Worm (Caenorhabditis elegans) whole organism, midembryonic: ENCODE measurements around the gene irld-50.

ENCODE experiments used
- tab-1 ChIP-seq: fragments of 200-800 bp; sonication (Bioruptor generic); IDR thresholded peaks from 2 replicates; pipeline ENCODE4 v1.3.6; 2022; ENCODE audit warnings: missing genetic modification characterization, missing compliant biosample characterization
- ztf-23 ChIP-seq: fragments of 200-800 bp; sonication (Bioruptor generic); IDR thresholded peaks from 2 replicates; pipeline ENCODE4 v1.3.6; 2022; ENCODE audit warnings: missing genetic modification reagents, missing genetic modification characterization, missing compliant biosample characterization

- TF ChIP-seq ztf-23 (GFP tag; lab: Robert Waterston, UW) (no peak), tab-1 (no peak)
Observed at ce11 chrII:2943966-2944365, at the start of gene irld-50, which contains the start of gene irld-49.
